Fruit fly (Drosophila melanogaster) whole organism, pupa: ENCODE data around the gene CG5541.
A peak's percentile ranks its signal among the peaks of the same experiment; 100 is the strongest.

Source experiments
- CG10348 ChIP-seq: fragments of 200-800 bp; sonication (Bioruptor generic); IDR thresholded peaks from 2 replicates; pipeline ENCODE4 v1.3.6; 2022; ENCODE audit warnings: missing biosample characterization, missing genetic modification characterization
- CG12605 ChIP-seq: fragments of 200-800 bp; sonication (Bioruptor generic); IDR thresholded peaks from 2 replicates; pipeline ENCODE4 v1.3.6; 2022; ENCODE audit warnings: missing biosample characterization, missing genetic modification characterization
- CG13204 ChIP-seq: fragments of 200-800 bp; sonication (Bioruptor generic); optimal IDR thresholded peaks from 2 replicates; lab custom pipeline; 2018; ENCODE audit warnings: missing biosample characterization, mild to moderate bottlenecking, missing genetic modification characterization, moderate library complexity
- CG15710 ChIP-seq: fragments of 200-800 bp; sonication (Bioruptor generic); optimal IDR thresholded peaks from 2 replicates; lab custom pipeline; 2018; ENCODE audit warnings: missing biosample characterization, mild to moderate bottlenecking, missing genetic modification characterization, moderate library complexity
- CG17806 ChIP-seq: fragments of 200-800 bp; sonication (Bioruptor generic); optimal IDR thresholded peaks from 2 replicates; lab custom pipeline; 2018; ENCODE audit warnings: missing biosample characterization, mild to moderate bottlenecking, missing genetic modification characterization, moderate library complexity
- CG32121 ChIP-seq: fragments of 200-800 bp; sonication (Bioruptor generic); IDR thresholded peaks from 2 replicates; pipeline ENCODE4 v1.3.6; 2022; ENCODE audit warnings: missing biosample characterization, missing genetic modification characterization
- CG34367 ChIP-seq: fragments of 200-800 bp; sonication (Bioruptor generic); optimal IDR thresholded peaks from 2 replicates; lab custom pipeline; 2018; ENCODE audit warnings: missing biosample characterization, mild to moderate bottlenecking, missing genetic modification characterization
- CG4496 ChIP-seq: fragments of 200-800 bp; sonication (Bioruptor generic); IDR thresholded peaks from 3 replicates; pipeline ENCODE4 v1.3.6; 2022; ENCODE audit warnings: missing biosample characterization, missing genetic modification characterization
- CG8159 ChIP-seq: fragments of 200-800 bp; sonication (Bioruptor generic); optimal IDR thresholded peaks from 3 replicates; lab custom pipeline; 2018; ENCODE audit warnings: missing biosample characterization, mild to moderate bottlenecking, missing genetic modification characterization, moderate library complexity
- CG9948 ChIP-seq: fragments of 200-800 bp; sonication (Bioruptor generic); optimal IDR thresholded peaks from 2 replicates; lab custom pipeline; 2018; ENCODE audit warnings: missing biosample characterization, mild to moderate bottlenecking, missing genetic modification characterization, moderate library complexity
- D1 ChIP-seq: fragments of 200-800 bp; sonication (Bioruptor generic); optimal IDR thresholded peaks from 2 replicates; lab custom pipeline; 2018; ENCODE audit warnings: missing biosample characterization, mild to moderate bottlenecking, missing genetic modification characterization, moderate library complexity
- EcR ChIP-seq: fragments of 200-800 bp; sonication (Bioruptor generic); optimal IDR thresholded peaks from 3 replicates; lab custom pipeline; 2019; ENCODE audit warnings: missing biosample characterization, missing genetic modification characterization, mild to moderate bottlenecking, moderate library complexity, missing genetic modification reagents
- Ets98B ChIP-seq: fragments of 200-800 bp; sonication (Bioruptor generic); IDR thresholded peaks from 2 replicates; pipeline ENCODE4 v1.3.6; 2022; ENCODE audit warnings: missing biosample characterization, missing genetic modification characterization
- Pif1B ChIP-seq: fragments of 200-800 bp; sonication (Bioruptor generic); optimal IDR thresholded peaks from 3 replicates; lab custom pipeline; 2016; ENCODE audit warnings: missing biosample characterization, missing genetic modification characterization
- Snoo ChIP-seq: fragments of 200-800 bp; sonication (Bioruptor generic); optimal IDR thresholded peaks from 3 replicates; lab custom pipeline; 2017; ENCODE audit warnings: missing biosample characterization, mild to moderate bottlenecking, missing genetic modification characterization, inconsistent platforms
- fd96Ca ChIP-seq: fragments of 200-800 bp; sonication (Bioruptor generic); IDR thresholded peaks from 3 replicates; pipeline ENCODE4 v1.3.6; 2022; ENCODE audit warnings: missing biosample characterization, missing genetic modification characterization
- gl ChIP-seq: fragments of 200-800 bp; sonication (Bioruptor generic); optimal IDR thresholded peaks from 2 replicates; lab custom pipeline; 2018; ENCODE audit warnings: missing biosample characterization, mild to moderate bottlenecking, missing genetic modification characterization
- rn ChIP-seq: fragments of 200-800 bp; sonication (Bioruptor generic); IDR thresholded peaks from 2 replicates; pipeline ENCODE4 v1.3.6; 2022; ENCODE audit warnings: missing biosample characterization, missing genetic modification characterization

CG5541 gene

DNA sequence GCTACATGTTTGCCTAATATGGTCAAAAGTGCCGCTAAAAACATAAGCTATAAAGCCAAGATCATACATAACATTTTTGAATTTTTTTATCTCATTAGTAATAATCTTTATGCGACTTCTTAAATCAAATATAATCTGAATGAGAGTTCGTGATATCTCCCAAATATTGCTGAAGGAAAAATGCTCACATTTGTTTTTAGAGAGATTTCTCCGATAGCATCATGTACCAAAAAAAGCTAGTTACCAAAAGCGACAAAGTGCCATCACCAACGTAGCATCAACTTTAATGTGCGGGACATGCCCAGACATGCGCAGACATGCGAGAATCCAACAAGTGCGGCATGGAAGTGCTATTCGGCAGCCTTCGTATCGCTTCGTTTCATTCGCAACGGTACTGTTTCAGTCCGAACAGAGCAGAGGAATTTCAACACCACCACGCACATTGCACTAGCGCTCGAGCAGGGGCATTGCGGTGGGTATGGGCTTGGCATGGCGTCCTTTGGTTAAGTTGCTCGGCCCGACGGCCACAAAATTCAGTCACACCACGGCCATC, 45.3 kb downstream of the CG5541 start, which contains the start of gene Rab3-GEF:
TSS of gene Rab3-GEF (plus strand) at position 537 of the 553 bp plus-strand sequence.
- TF ChIP-seq CG15710 (tag; lab: Kevin White, UChicago) (no peak), CG12605 (GFP tag; lab: Robert Waterston, UW) (peak; percentile 76; the same call in 1 of the 2 replicates)

DNA sequence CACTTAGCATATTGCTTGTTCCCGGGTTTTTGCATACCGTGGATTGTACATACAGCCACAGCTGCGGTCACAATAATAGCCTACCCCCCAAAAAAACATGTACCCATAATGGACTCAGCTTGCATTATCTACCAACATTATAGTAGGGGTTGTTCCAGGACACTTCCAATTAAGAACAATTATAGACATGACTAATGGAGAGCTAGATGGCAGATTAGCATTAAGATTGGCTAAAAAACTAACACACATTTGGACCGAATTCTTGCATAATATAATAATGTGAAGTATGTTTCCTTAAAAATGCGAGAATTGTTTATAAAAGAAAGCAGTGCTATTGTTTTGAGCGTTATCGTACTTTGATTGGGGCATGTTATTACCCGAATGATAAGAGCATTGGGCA, 46.4 kb downstream of the CG5541 start:
- peak; percentile 44 for TF ChIP-seq CG8159
- no peak for TF ChIP-seq CG32121

DNA sequence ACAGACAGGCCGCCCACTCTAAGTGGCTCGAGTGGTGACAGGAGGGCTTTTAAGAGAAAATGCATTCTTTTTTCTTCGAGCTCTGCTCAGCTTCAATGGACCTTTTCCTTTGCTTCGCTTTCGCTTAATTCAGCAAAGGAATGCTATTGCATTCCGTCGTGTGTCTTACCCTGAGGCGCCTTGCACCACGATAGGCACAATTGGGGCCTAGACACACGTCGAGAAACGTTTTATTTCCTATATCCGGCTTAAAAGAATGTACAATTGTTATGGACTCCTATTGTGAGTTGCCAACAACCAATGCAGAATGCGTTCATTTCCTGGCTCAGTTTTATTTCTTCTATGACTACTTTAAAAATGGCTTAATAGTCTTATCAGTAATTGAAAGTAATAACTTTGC, 47.2 kb downstream of the CG5541 start:
- TF ChIP-seq CG15710 (tag; lab: Kevin White, UChicago) (no peak), CG13204 (GFP tag; lab: Kevin White, UChicago) (no peak), CG9948 (tag; lab: Kevin White, UChicago) (no peak), CG17806 (no peak), D1 (no peak), CG10348 (GFP tag; lab: Robert Waterston, UW) (no peak), CG4496 (GFP tag; lab: Robert Waterston, UW) (no peak), fd96Ca (GFP tag; lab: Robert Waterston, UW) (no peak), gl (tag; lab: Kevin White, UChicago) (no peak), Ets98B (no peak), Snoo (tag; lab: Kevin White, UChicago) (no peak)

DNA sequence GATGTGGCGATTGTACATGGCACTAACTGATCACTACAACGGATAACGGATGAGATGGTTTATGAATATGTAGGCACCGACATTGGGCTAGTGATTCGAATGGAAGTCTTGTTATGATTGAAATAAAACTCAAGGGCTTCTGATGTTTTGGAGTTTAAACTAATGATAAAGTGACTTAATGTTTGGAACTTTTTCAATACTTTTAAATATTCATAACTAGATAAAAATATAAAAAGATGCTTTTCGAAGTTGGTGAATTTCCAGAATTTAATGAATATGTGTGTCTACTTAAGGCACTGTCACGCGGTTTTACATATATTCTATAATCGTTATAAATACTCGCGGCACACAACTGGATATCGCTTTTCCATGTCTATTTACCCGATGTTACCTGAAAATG, 52.0 kb downstream of the CG5541 start, which contains the start of gene CG9072:
TSS of gene CG9072 (minus strand) at position 101 of the 400 bp plus-strand sequence.
- TF ChIP-seq rn (no peak), CG8159 (no peak), D1 (no peak), CG34367 (tag; lab: Kevin White, UChicago) (no peak), CG32121 (no peak), Pif1B (no peak), EcR (GFP tag; lab: Kevin White, UChicago) (no peak), Snoo (tag; lab: Kevin White, UChicago) (no peak), CG4496 (GFP tag; lab: Robert Waterston, UW) (no peak)
